Worm (Caenorhabditis elegans) whole organism, L1 larva: ENCODE results near the gene vab-23.

Experiments
- F16B12.6 ChIP-seq: fragments of 150-350 bp; optimal IDR thresholded peaks from 2 replicates; lab custom pipeline; 2014; ENCODE audit warnings: missing biosample characterization, missing genetic modification characterization
- aha-1 ChIP-seq: fragments of 150-350 bp; optimal IDR thresholded peaks from 2 replicates; lab custom pipeline; 2014; ENCODE audit warnings: missing biosample characterization, missing genetic modification characterization
- aly-2 ChIP-seq: fragments of 150-350 bp; optimal IDR thresholded peaks from 2 replicates; lab custom pipeline; 2014; ENCODE audit warnings: missing biosample characterization, missing genetic modification characterization
- blmp-1 ChIP-seq: fragments of 150-350 bp; optimal IDR thresholded peaks from 2 replicates; lab custom pipeline; 2014; ENCODE audit warnings: missing biosample characterization, missing genetic modification characterization
- ceh-90 ChIP-seq: sonication (generic microtip); optimal IDR thresholded peaks from 2 replicates; lab custom pipeline; 2016; ENCODE audit warnings: missing genetic modification characterization, missing compliant biosample characterization
- ces-1 ChIP-seq: fragments of 150-350 bp; optimal IDR thresholded peaks from 2 replicates; lab custom pipeline; 2014; ENCODE audit warnings: missing biosample characterization, missing genetic modification reagents, missing genetic modification characterization
- dpl-1 ChIP-seq, 3 experiments: fragments of 150-350 bp in 2 of 3; sonication (generic microtip) in 1 of 3; optimal IDR thresholded peaks; 2 replicates each; lab custom pipeline; 2014 to 2017; ENCODE audit warnings: missing biosample characterization in 3 of 3, missing genetic modification characterization in 3 of 3, missing genetic modification reagents in 3 of 3
- efl-1 ChIP-seq, 4 experiments: fragments of 150-350 bp; optimal IDR thresholded peaks in 3 of 4; peaks in 1 of 4; 1 replicate in 1 of 4; 2 replicates in 3 of 4; lab custom pipeline; 2014; ENCODE audit warnings: missing biosample characterization in 2 of 4, missing genetic modification characterization in 2 of 4, missing genetic modification reagents in 2 of 4
- egl-13 ChIP-seq: sonication (generic microtip); optimal IDR thresholded peaks from 2 replicates; lab custom pipeline; 2016; ENCODE audit warnings: missing genotype, missing genetic modification reagents, missing genetic modification characterization, missing compliant biosample characterization
- egl-27 ChIP-seq, 2 experiments: fragments of 150-350 bp in 1 of 2; sonication (generic microtip); optimal IDR thresholded peaks; 3 replicates each; lab custom pipeline; 2017 to 2018; ENCODE audit warnings: missing biosample characterization in 2 of 2, missing genetic modification characterization in 2 of 2, missing genetic modification reagents in 2 of 2
- elt-3 ChIP-seq, 6 experiments: fragments of 150-350 bp in 1 of 6; sonication (generic microtip); optimal IDR thresholded peaks; 2 replicates each; lab custom pipeline; 2017 to 2018; ENCODE audit warnings: missing biosample characterization in 6 of 6, missing genetic modification characterization in 6 of 6, inconsistent platforms in 1 of 6
- fkh-10 ChIP-seq: sonication (generic microtip); optimal IDR thresholded peaks from 2 replicates; lab custom pipeline; 2017; ENCODE audit warnings: missing biosample characterization, missing genetic modification reagents, missing genetic modification characterization
- hlh-4 ChIP-seq: sonication (generic microtip); optimal IDR thresholded peaks from 2 replicates; lab custom pipeline; 2016; ENCODE audit warnings: mild to moderate bottlenecking, missing genetic modification characterization, missing compliant biosample characterization
- isw-1 ChIP-seq: fragments of 200-800 bp; sonication (Bioruptor generic); IDR thresholded peaks from 2 replicates; pipeline ENCODE4 v1.3.6; 2022; ENCODE audit warnings: missing genetic modification characterization, missing compliant biosample characterization
- lin-13 ChIP-seq: fragments of 150-350 bp; optimal IDR thresholded peaks from 2 replicates; lab custom pipeline; 2014; ENCODE audit warnings: missing biosample characterization, missing genetic modification reagents, missing genetic modification characterization
- lin-39 ChIP-seq: fragments of 150-350 bp; optimal IDR thresholded peaks from 2 replicates; lab custom pipeline; 2014; ENCODE audit warnings: missing biosample characterization, missing genetic modification reagents, missing genetic modification characterization
- mab-9 ChIP-seq: fragments of 200-800 bp; sonication (Bioruptor generic); IDR thresholded peaks from 2 replicates; pipeline ENCODE4 v1.3.6; 2022; ENCODE audit warnings: missing genetic modification reagents, missing genetic modification characterization, missing compliant biosample characterization
- mdl-1 ChIP-seq, 2 experiments: fragments of 150-350 bp; optimal IDR thresholded peaks; 2 replicates each; lab custom pipeline; 2014 to 2017; ENCODE audit warnings: missing biosample characterization in 2 of 2, missing genetic modification characterization in 2 of 2, inconsistent platforms in 1 of 2
- mep-1 ChIP-seq: fragments of 150-350 bp; optimal IDR thresholded peaks from 2 replicates; lab custom pipeline; 2014; ENCODE audit warnings: missing biosample characterization, missing genetic modification characterization
- nhr-11 ChIP-seq: fragments of 150-350 bp; optimal IDR thresholded peaks from 2 replicates; lab custom pipeline; 2014; ENCODE audit warnings: missing biosample characterization, missing genetic modification characterization
- nhr-12 ChIP-seq: sonication (generic microtip); optimal IDR thresholded peaks from 2 replicates; lab custom pipeline; 2017; ENCODE audit warnings: missing biosample characterization, missing genetic modification characterization
- nhr-19 ChIP-seq: fragments of 200-800 bp; sonication (Bioruptor generic); conservative IDR thresholded peaks from 2 replicates; pipeline ENCODE4 v1.3.6; 2022; ENCODE audit warnings: missing genetic modification characterization, missing compliant biosample characterization
- nhr-77 ChIP-seq: fragments of 150-350 bp; optimal IDR thresholded peaks from 2 replicates; lab custom pipeline; 2014; ENCODE audit warnings: missing biosample characterization, missing genetic modification characterization
- nhr-84 ChIP-seq: sonication (generic microtip); optimal IDR thresholded peaks from 2 replicates; lab custom pipeline; 2017; ENCODE audit warnings: missing biosample characterization, missing genetic modification characterization
- nhr-90 ChIP-seq: sonication (generic microtip); optimal IDR thresholded peaks from 2 replicates; lab custom pipeline; 2016; ENCODE audit warnings: mild to moderate bottlenecking, missing genetic modification characterization, missing compliant biosample characterization; ENCODE audit not compliant: poor library complexity
- pag-3 ChIP-seq: sonication (generic microtip); optimal IDR thresholded peaks from 2 replicates; lab custom pipeline; 2017; ENCODE audit warnings: missing genetic modification characterization, mild to moderate bottlenecking, missing compliant biosample characterization, antibody characterized with exemption, borderline replicate concordance; ENCODE audit not compliant: insufficient read depth
- pax-3 ChIP-seq: fragments of 200-800 bp; sonication (Bioruptor generic); optimal IDR thresholded peaks from 2 replicates; lab custom pipeline; 2018; ENCODE audit warnings: mild to moderate bottlenecking, missing genetic modification characterization, moderate library complexity, missing compliant biosample characterization
- sptf-1 ChIP-seq: fragments of 150-350 bp; optimal IDR thresholded peaks from 2 replicates; lab custom pipeline; 2014; ENCODE audit warnings: missing biosample characterization, missing genetic modification characterization
- swsn-7 ChIP-seq: sonication (generic microtip); optimal IDR thresholded peaks from 2 replicates; lab custom pipeline; 2016; ENCODE audit warnings: missing genetic modification characterization, missing compliant biosample characterization
- unc-130 ChIP-seq: fragments of 150-350 bp; optimal IDR thresholded peaks from 2 replicates; lab custom pipeline; 2017; ENCODE audit warnings: missing biosample characterization, missing genetic modification characterization, inconsistent platforms
- unc-30 ChIP-seq: sonication (generic microtip); optimal IDR thresholded peaks from 2 replicates; lab custom pipeline; 2017; ENCODE audit warnings: missing biosample characterization, missing genetic modification characterization
- unc-62 ChIP-seq: fragments of 150-350 bp; optimal IDR thresholded peaks from 2 replicates; lab custom pipeline; 2014; ENCODE audit warnings: missing biosample characterization, missing genetic modification reagents, missing genetic modification characterization
- unc-86 ChIP-seq: sonication (generic microtip); optimal IDR thresholded peaks from 2 replicates; lab custom pipeline; 2016; ENCODE audit warnings: missing genetic modification characterization, missing compliant biosample characterization
- vab-15 ChIP-seq: sonication (generic microtip); optimal IDR thresholded peaks from 2 replicates; lab custom pipeline; 2017; ENCODE audit warnings: missing genotype, mild to moderate bottlenecking, missing genetic modification characterization, missing compliant biosample characterization
- zag-1 ChIP-seq: fragments of 150-350 bp; optimal IDR thresholded peaks from 2 replicates; lab custom pipeline; 2014; ENCODE audit warnings: missing biosample characterization, missing genetic modification characterization
- zip-4 ChIP-seq: fragments of 200-800 bp; sonication (Bioruptor generic); optimal IDR thresholded peaks from 2 replicates; lab custom pipeline; 2018; ENCODE audit warnings: mild to moderate bottlenecking, missing genetic modification characterization, moderate library complexity, missing compliant biosample characterization
- ztf-11 ChIP-seq, 2 experiments: sonication (generic microtip); optimal IDR thresholded peaks; 2 replicates each; lab custom pipeline; 2016 to 2017; ENCODE audit warnings: missing genetic modification characterization in 2 of 2, missing biosample characterization in 1 of 2, missing compliant biosample characterization in 1 of 2

Gene vab-23

ce11 chrII:11874674-11875198 is 26.3 kb downstream of the vab-23 start, which contains the start of the genes npp-3 and top-2 (continued):
- TF ChIP-seq unc-86 (tag; lab: Kevin White, UChicago) (peak; percentile 95), egl-13 (peak; percentile 89), mab-9 (GFP tag; lab: Robert Waterston, UW) (peak; percentile 80; the same call in 1 of the 2 replicates), zip-4 (peak; percentile 76), vab-15 (peak; percentile 86), nhr-11 (tag; lab: Kevin White, UChicago) (peak; percentile 93), nhr-77 (tag; lab: Kevin White, UChicago) (peak; percentile 92), ces-1 (GFP tag; lab: Kevin White, UChicago) (no peak), isw-1 (peak; percentile 97), ztf-11 (tag; optimal IDR thresholded peaks at IDR 0.05; lab: Kevin White, UChicago) (peak in 1 of 2 experiments; percentile 63), aly-2 (tag; lab: Kevin White, UChicago) (peak; percentile 78), elt-3 (tag; optimal IDR thresholded peaks at IDR 0.05; lab: Kevin White, UChicago) (peak in 4 of 6 experiments; percentile 2 to 93 (median 68)), fkh-10 (GFP tag; lab: Kevin White, UChicago) (peak; percentile 92), unc-30 (tag; lab: Kevin White, UChicago) (no peak), unc-62 (GFP tag; lab: Kevin White, UChicago) (no peak), dpl-1 (GFP tag; optimal IDR thresholded peaks at IDR 0.05; lab: Kevin White, UChicago) (peak; percentile 99), unc-130 (tag; lab: Kevin White, UChicago) (peak; percentile 94), nhr-90 (tag; lab: Kevin White, UChicago) (peak; percentile 90), F16B12.6 (tag; lab: Kevin White, UChicago) (peak; percentile 74), lin-13 (GFP tag; lab: Kevin White, UChicago) (peak; percentile 95), nhr-84 (no peak), mep-1 (no peak), pag-3 (tag; lab: Kevin White, UChicago) (no peak), nhr-19 (peak; percentile 94), blmp-1 (tag; lab: Kevin White, UChicago) (no peak), zag-1 (tag; lab: Kevin White, UChicago) (no peak), egl-27 (tag; optimal IDR thresholded peaks at IDR 0.05; lab: Kevin White, UChicago) (peak; percentile 3 to 22), swsn-7 (tag; lab: Kevin White, UChicago) (peak; percentile 94), aha-1 (tag; lab: Kevin White, UChicago) (peak; percentile 71), sptf-1 (tag; lab: Kevin White, UChicago) (no peak), pax-3 (tag; lab: Kevin White, UChicago) (peak; percentile 88), ceh-90 (tag; lab: Kevin White, UChicago) (no peak)

DNA sequence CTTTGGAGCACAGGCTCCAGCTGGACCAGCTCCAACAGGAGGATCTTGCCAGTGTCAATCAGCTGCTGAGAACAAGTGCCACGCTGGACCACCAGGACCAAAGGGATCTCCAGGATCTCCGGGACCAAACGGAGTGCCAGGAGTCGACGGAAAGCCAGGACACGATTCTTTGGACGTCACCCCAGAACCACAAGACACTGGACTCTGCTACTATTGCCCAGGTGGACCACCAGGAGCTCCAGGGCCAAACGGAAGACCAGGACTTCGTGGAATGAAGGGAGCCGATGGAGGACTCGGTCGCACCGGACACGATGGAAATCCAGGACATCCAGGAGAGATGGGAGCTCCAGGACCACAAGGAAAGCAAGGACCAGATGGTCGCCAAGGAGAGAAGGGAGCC is 32.1 kb downstream of the vab-23 start:
- no peak for TF ChIP-seq efl-1 (optimal IDR thresholded peaks at IDR 0.05; lab: Kevin White, UChicago)
- TF ChIP-seq efl-1 (GFP tag; optimal IDR thresholded peaks at IDR 0.05 in 1 of 2; lab: Kevin White, UChicago) = peak in 1 of 2 experiments; percentile 3
- no peak for TF ChIP-seq hlh-4

DNA sequence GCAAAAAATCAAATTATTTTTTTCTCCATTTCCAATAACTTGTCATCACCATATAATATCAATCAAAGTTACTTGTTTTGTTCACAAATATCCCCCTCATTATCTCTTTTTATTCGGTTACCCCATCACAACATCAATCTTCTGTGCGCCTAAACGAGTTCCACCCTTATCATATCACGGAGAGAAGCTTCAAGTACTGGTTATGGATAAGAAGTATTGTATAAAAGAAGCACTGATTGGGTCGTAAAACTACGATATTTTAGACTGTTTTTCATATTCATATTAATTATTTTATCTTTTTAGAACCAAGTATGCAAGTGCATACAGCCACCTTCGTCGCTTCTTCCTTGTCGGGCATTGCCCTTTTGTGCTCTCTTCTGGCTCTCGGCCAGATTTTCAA is 32.8 kb downstream of the vab-23 start, which contains the start of gene col-84:
col-84 (plus strand) TSS at position 301 of the 400 bp plus-strand sequence.
- TF ChIP-seq lin-39 (tag; lab: Kevin White, UChicago) (no peak), mdl-1 (tag; optimal IDR thresholded peaks at IDR 0.05; lab: Kevin White, UChicago) (no peak), nhr-12 (tag; lab: Kevin White, UChicago) (no peak)
- TF ChIP-seq, all 84 proteins: peak for 0
